Worm (Caenorhabditis elegans): Measurements from ENCODE around the gene unc-16.

The unc-16 gene

ce11 chrIII:9565973-9566372, 19.9 kb downstream of the unc-16 start, which contains the start of gene C48B4.11:
C48B4.11 (minus strand) TSS chrIII:9566115.
- TF ChIP-seq tbx-37 (GFP tag; conservative IDR thresholded peaks at IDR 0.05) (no peak), ets-7 (tag; optimal IDR thresholded peaks at IDR 0.05) (no peak), pes-1 (GFP tag; IDR thresholded peaks at IDR 0.05) (no peak), hmg-4 (GFP tag; optimal IDR thresholded peaks at IDR 0.05) (no peak), hmbx-1 (tag; optimal IDR thresholded peaks at IDR 0.05) (no peak), F13C5.2 (tag; optimal IDR thresholded peaks at IDR 0.05) (no peak), hnd-1 (tag; optimal IDR thresholded peaks at IDR 0.05) (no peak), B0310.2 (tag; optimal IDR thresholded peaks at IDR 0.05) (no peak), tra-4 (tag; optimal IDR thresholded peaks at IDR 0.05) (no peak), aly-1 (tag; optimal IDR thresholded peaks at IDR 0.05) (no peak), flt-1 (GFP tag; IDR thresholded peaks at IDR 0.05) (no peak), ama-1 (optimal IDR thresholded peaks at IDR 0.05) (no peak), tbx-11 (GFP tag; IDR thresholded peaks at IDR 0.05) (no peak), sea-1 (GFP tag; conservative IDR thresholded peaks at IDR 0.05) (no peak), ceh-13 (GFP tag; optimal IDR thresholded peaks at IDR 0.05) (no peak), ceh-36 (tag; optimal IDR thresholded peaks at IDR 0.05) (no peak), scrt-1 (GFP tag; IDR thresholded peaks at IDR 0.05) (no peak)

ce11 chrIII:9568451-9568850, 22.4 kb downstream of the unc-16 start, which contains the start of gene C48B4.13:
C48B4.13 (plus strand) TSS chrIII:9568751.
- TF ChIP-seq hnd-1 (tag; optimal IDR thresholded peaks at IDR 0.05), result no peak
- TF ChIP-seq tbx-37 (GFP tag; conservative IDR thresholded peaks at IDR 0.05), result no peak

- TF ChIP-seq ets-7 (tag; optimal IDR thresholded peaks at IDR 0.05) (no peak), pes-1 (GFP tag; IDR thresholded peaks at IDR 0.05) (no peak), ama-1 (optimal IDR thresholded peaks at IDR 0.05) (no peak), sea-1 (GFP tag; conservative IDR thresholded peaks at IDR 0.05) (no peak), F13C5.2 (tag; optimal IDR thresholded peaks at IDR 0.05) (no peak)
These were observed 24.8 kb downstream of the unc-16 start for ce11 chrIII:9570869-9571268.

ce11 chrIII:9580039-9580891, 34.2 kb downstream of the unc-16 start, which contains the start of gene ced-7:
ced-7 (minus strand) TSS chrIII:9580089.
- no peak for TF ChIP-seq tbx-37 (GFP tag; conservative IDR thresholded peaks at IDR 0.05)
- TF ChIP-seq B0310.2 (tag; optimal IDR thresholded peaks at IDR 0.05), result no peak
- no peak for TF ChIP-seq pes-1 (GFP tag; IDR thresholded peaks at IDR 0.05)
- TF ChIP-seq hnd-1 (tag; optimal IDR thresholded peaks at IDR 0.05), result no peak
- no peak for TF ChIP-seq aly-1 (tag; optimal IDR thresholded peaks at IDR 0.05)
- no peak for TF ChIP-seq F13C5.2 (tag; optimal IDR thresholded peaks at IDR 0.05)
- TF ChIP-seq tbx-11 (GFP tag; IDR thresholded peaks at IDR 0.05), result no peak
- TF ChIP-seq flt-1 (GFP tag; IDR thresholded peaks at IDR 0.05), result no peak
- TF ChIP-seq hmbx-1 (tag; optimal IDR thresholded peaks at IDR 0.05), result no peak
- no peak for TF ChIP-seq hmg-4 (GFP tag; optimal IDR thresholded peaks at IDR 0.05)
- no peak for TF ChIP-seq sea-1 (GFP tag; conservative IDR thresholded peaks at IDR 0.05)
- no peak for TF ChIP-seq ama-1 (optimal IDR thresholded peaks at IDR 0.05)
- TF ChIP-seq ceh-36 (tag; optimal IDR thresholded peaks at IDR 0.05), result no peak
- no peak for TF ChIP-seq ets-7 (tag; optimal IDR thresholded peaks at IDR 0.05)
- TF ChIP-seq ceh-13 (GFP tag; optimal IDR thresholded peaks at IDR 0.05), result no peak
- TF ChIP-seq tra-4 (tag; optimal IDR thresholded peaks at IDR 0.05), result no peak

ce11 chrIII:9582240-9582639, 36.2 kb downstream of the unc-16 start, which contains the start of gene C48B4.3:
C48B4.3 (minus strand) TSS chrIII:9582388.
- TF ChIP-seq ama-1 (optimal IDR thresholded peaks at IDR 0.05) (no peak), sea-1 (GFP tag; conservative IDR thresholded peaks at IDR 0.05) (no peak), hnd-1 (tag; optimal IDR thresholded peaks at IDR 0.05) (no peak), ets-7 (tag; optimal IDR thresholded peaks at IDR 0.05) (no peak), tra-4 (tag; optimal IDR thresholded peaks at IDR 0.05) (no peak), ceh-13 (GFP tag; optimal IDR thresholded peaks at IDR 0.05) (no peak), scrt-1 (GFP tag; IDR thresholded peaks at IDR 0.05) (no peak), pes-1 (GFP tag; IDR thresholded peaks at IDR 0.05) (no peak), B0310.2 (tag; optimal IDR thresholded peaks at IDR 0.05) (no peak), flt-1 (GFP tag; IDR thresholded peaks at IDR 0.05) (no peak), F13C5.2 (tag; optimal IDR thresholded peaks at IDR 0.05) (no peak), ceh-36 (tag; optimal IDR thresholded peaks at IDR 0.05) (no peak), tbx-11 (GFP tag; IDR thresholded peaks at IDR 0.05) (no peak), aly-1 (tag; optimal IDR thresholded peaks at IDR 0.05) (no peak), hmbx-1 (tag; optimal IDR thresholded peaks at IDR 0.05) (no peak), hmg-4 (GFP tag; optimal IDR thresholded peaks at IDR 0.05) (no peak), tbx-37 (GFP tag; conservative IDR thresholded peaks at IDR 0.05) (no peak)

- TF ChIP-seq flt-1 (GFP tag; IDR thresholded peaks at IDR 0.05), result no peak
- no peak for TF ChIP-seq hmg-4 (GFP tag; optimal IDR thresholded peaks at IDR 0.05)
- TF ChIP-seq F13C5.2 (tag; optimal IDR thresholded peaks at IDR 0.05), result no peak
- TF ChIP-seq hnd-1 (tag; optimal IDR thresholded peaks at IDR 0.05), result no peak
These were observed 37.2 kb downstream of the unc-16 start for ce11 chrIII:9583224-9583623.

ce11 chrIII:9585314-9585713, 39.3 kb downstream of the unc-16 start:
- TF ChIP-seq ceh-13 (GFP tag; optimal IDR thresholded peaks at IDR 0.05) (no peak), ets-7 (tag; optimal IDR thresholded peaks at IDR 0.05) (no peak), tbx-37 (GFP tag; conservative IDR thresholded peaks at IDR 0.05) (no peak), ama-1 (optimal IDR thresholded peaks at IDR 0.05) (no peak), B0310.2 (tag; optimal IDR thresholded peaks at IDR 0.05) (no peak), flt-1 (GFP tag; IDR thresholded peaks at IDR 0.05) (no peak), hmbx-1 (tag; optimal IDR thresholded peaks at IDR 0.05) (no peak), pes-1 (GFP tag; IDR thresholded peaks at IDR 0.05) (no peak), ceh-36 (tag; optimal IDR thresholded peaks at IDR 0.05) (no peak), hnd-1 (tag; optimal IDR thresholded peaks at IDR 0.05) (no peak), scrt-1 (GFP tag; IDR thresholded peaks at IDR 0.05) (no peak), tra-4 (tag; optimal IDR thresholded peaks at IDR 0.05) (no peak), F13C5.2 (tag; optimal IDR thresholded peaks at IDR 0.05) (no peak), aly-1 (tag; optimal IDR thresholded peaks at IDR 0.05) (no peak), hmg-4 (GFP tag; optimal IDR thresholded peaks at IDR 0.05) (no peak), sea-1 (GFP tag; conservative IDR thresholded peaks at IDR 0.05) (no peak), tbx-11 (GFP tag; IDR thresholded peaks at IDR 0.05) (no peak)

Measured in whole organism, early embryonic.